Fruit fly (Drosophila melanogaster) whole organism, embryonic: ENCODE measurements around the gene CG31029.

Experiments
- ATbp ChIP-seq: fragments of 200-800 bp; sonication (Bioruptor generic); optimal IDR thresholded peaks from 2 replicates; lab custom pipeline; 2017; ENCODE audit warnings: missing biosample characterization, mild to moderate bottlenecking, missing genetic modification characterization, missing genetic modification reagents
- Atf6 ChIP-seq: fragments of 200-800 bp; sonication (Bioruptor generic); IDR thresholded peaks from 2 replicates; pipeline ENCODE4 v1.3.6; 2022; ENCODE audit warnings: missing biosample characterization, missing genetic modification characterization
- Bgb ChIP-seq: fragments of 200-800 bp; sonication (Bioruptor generic); IDR thresholded peaks from 2 replicates; pipeline ENCODE4 v1.3.6; 2022; ENCODE audit warnings: missing biosample characterization, missing genetic modification characterization; ENCODE audit not compliant: partially characterized antibody
- Blimp-1 ChIP-seq: fragments of 200-800 bp; sonication (Bioruptor generic); optimal IDR thresholded peaks from 3 replicates; lab custom pipeline; 2018; ENCODE audit warnings: missing biosample characterization, missing genetic modification characterization, mild to moderate bottlenecking, moderate library complexity, missing genetic modification reagents
- CG11398 ChIP-seq: fragments of 200-800 bp; sonication (Bioruptor generic); optimal IDR thresholded peaks from 2 replicates; lab custom pipeline; 2016; ENCODE audit warnings: missing biosample characterization, missing genetic modification characterization
- CG11456 ChIP-seq: fragments of 200-800 bp; sonication (Bioruptor generic); IDR thresholded peaks from 3 replicates; pipeline ENCODE4 v1.3.6; 2022; ENCODE audit warnings: missing biosample characterization, missing genetic modification characterization
- CG13775 ChIP-seq: fragments of 200-800 bp; sonication (Bioruptor generic); optimal IDR thresholded peaks from 3 replicates; lab custom pipeline; 2017; ENCODE audit warnings: missing biosample characterization, mild to moderate bottlenecking, missing genetic modification characterization
- CG17361 ChIP-seq: fragments of 200-800 bp; sonication (Bioruptor generic); IDR thresholded peaks from 3 replicates; pipeline ENCODE4 v1.3.6; 2022; ENCODE audit warnings: missing biosample characterization, missing genetic modification characterization
- CG17612 ChIP-seq: fragments of 200-800 bp; sonication (Bioruptor generic); IDR thresholded peaks from 2 replicates; pipeline ENCODE4 v1.3.6; 2022; ENCODE audit warnings: missing biosample characterization, missing genetic modification characterization
- CG2199 ChIP-seq: fragments of 200-800 bp; sonication (Bioruptor generic); IDR thresholded peaks from 3 replicates; pipeline ENCODE4 v1.3.6; 2022; ENCODE audit warnings: missing biosample characterization, missing genetic modification characterization
- CG2712 ChIP-seq: fragments of 200-800 bp; optimal IDR thresholded peaks from 3 replicates; lab custom pipeline; 2019; ENCODE audit warnings: missing biosample characterization, mild to moderate bottlenecking, missing genetic modification characterization, moderate library complexity
- CG3726 ChIP-seq: fragments of 200-800 bp; sonication (Bioruptor generic); IDR thresholded peaks from 3 replicates; pipeline ENCODE4, ENCODE4 v1.3.6; 2022; ENCODE audit warnings: missing biosample characterization, missing genetic modification characterization
- CG6689 ChIP-seq: fragments of 200-800 bp; sonication (Bioruptor generic); IDR thresholded peaks from 2 replicates; pipeline ENCODE4 v1.3.6; 2022; ENCODE audit warnings: missing biosample characterization, missing genetic modification characterization
- CG6791 ChIP-seq: fragments of 200-800 bp; sonication (Bioruptor generic); IDR thresholded peaks from 3 replicates; pipeline ENCODE4 v1.3.6; 2022; ENCODE audit warnings: missing biosample characterization, missing genetic modification characterization; ENCODE audit not compliant: partially characterized antibody
- CG8290 ChIP-seq, 3 experiments: fragments of 200-800 bp; sonication (Bioruptor generic); optimal IDR thresholded peaks; 2 replicates each; lab custom pipeline; 2016 to 2019; ENCODE audit warnings: missing biosample characterization in 3 of 3, missing genetic modification characterization in 3 of 3, mild to moderate bottlenecking in 2 of 3, moderate library complexity in 1 of 3
- CG8388 ChIP-seq: fragments of 200-800 bp; sonication (Bioruptor generic); optimal IDR thresholded peaks from 2 replicates; lab custom pipeline; 2019; ENCODE audit warnings: missing biosample characterization, mild to moderate bottlenecking, missing genetic modification characterization, moderate library complexity
- CG8478 ChIP-seq: fragments of >200 bp; optimal IDR thresholded peaks from 2 replicates; lab custom pipeline; 2018
- CG9609 ChIP-seq: fragments of 200-800 bp; sonication (Bioruptor generic); optimal IDR thresholded peaks from 3 replicates; lab custom pipeline; 2016; ENCODE audit warnings: missing biosample characterization, missing genetic modification characterization
- CTCF ChIP-seq: fragments of 200-800 bp; sonication (Bioruptor generic); optimal IDR thresholded peaks from 2 replicates; lab custom pipeline; 2017; ENCODE audit warnings: missing biosample characterization, mild to moderate bottlenecking, missing genetic modification characterization, moderate library complexity
- Dll ChIP-seq: fragments of 200-800 bp; sonication (Bioruptor generic); IDR thresholded peaks from 4 replicates; pipeline ENCODE4 v1.3.6; 2022; ENCODE audit warnings: missing biosample characterization, missing genetic modification characterization; ENCODE audit not compliant: partially characterized antibody
- Ets65A ChIP-seq: fragments of 200-800 bp; sonication (Bioruptor generic); peaks from one replicate; lab custom pipeline; 2016; ENCODE audit warnings: missing biosample characterization, missing genetic modification characterization
- Fer2 ChIP-seq: fragments of 200-800 bp; sonication (Bioruptor generic); optimal IDR thresholded peaks from 2 replicates; lab custom pipeline; 2018; ENCODE audit warnings: missing biosample characterization, mild to moderate bottlenecking, missing genetic modification characterization, moderate library complexity
- HLH4C ChIP-seq: fragments of 200-800 bp; sonication (Bioruptor generic); IDR thresholded peaks from 3 replicates; pipeline ENCODE4 v1.3.6; 2022; ENCODE audit warnings: missing biosample characterization, missing genetic modification characterization; ENCODE audit not compliant: partially characterized antibody
- Mad ChIP-seq: fragments of 200-800 bp; sonication (Bioruptor generic); optimal IDR thresholded peaks from 2 replicates; lab custom pipeline; 2016; ENCODE audit warnings: missing biosample characterization, missing genetic modification characterization
- NfI ChIP-seq: fragments of 200-800 bp; sonication (Bioruptor generic); optimal IDR thresholded peaks from 3 replicates; lab custom pipeline; 2018; ENCODE audit warnings: missing biosample characterization, mild to moderate bottlenecking, missing genetic modification characterization, moderate library complexity
- Oli ChIP-seq: fragments of 200-800 bp; sonication (Bioruptor generic); optimal IDR thresholded peaks from 2 replicates; lab custom pipeline; 2018; ENCODE audit warnings: missing biosample characterization, mild to moderate bottlenecking, missing genetic modification characterization, moderate library complexity
- Pdp1 ChIP-seq, 2 experiments: fragments of 200-800 bp; sonication (Bioruptor generic); optimal IDR thresholded peaks; 3 replicates each; lab custom pipeline; 2016; ENCODE audit warnings: missing biosample characterization in 2 of 2, missing genetic modification characterization in 2 of 2, mild to moderate bottlenecking in 1 of 2, moderate library complexity in 1 of 2
- Rfx ChIP-seq: fragments of 200-800 bp; sonication (Bioruptor generic); IDR thresholded peaks from 2 replicates; pipeline ENCODE4 v1.3.6; 2022; ENCODE audit warnings: missing biosample characterization, missing genetic modification characterization
- Trl ChIP-seq, 3 experiments: fragments of >200 bp in 2 of 3; fragments of 200-800 bp in 1 of 3; sonication (Bioruptor generic) in 1 of 3; optimal IDR thresholded peaks; 2 replicates in 1 of 3; 3 replicates in 2 of 3; lab custom pipeline; 2016 to 2017; ENCODE audit warnings: missing biosample characterization in 1 of 3, missing genetic modification characterization in 1 of 3
- cg ChIP-seq: fragments of 200-800 bp; sonication (Bioruptor generic); optimal IDR thresholded peaks from 3 replicates; lab custom pipeline; 2019; ENCODE audit warnings: missing biosample characterization, mild to moderate bottlenecking, missing genetic modification characterization, moderate library complexity
- chinmo ChIP-seq: fragments of 200-800 bp; sonication (Bioruptor generic); IDR thresholded peaks from 4 replicates; pipeline ENCODE4 v1.3.6; 2022; ENCODE audit warnings: missing biosample characterization, missing genetic modification characterization; ENCODE audit not compliant: partially characterized antibody
- chn ChIP-seq: fragments of 200-800 bp; sonication (Bioruptor generic); optimal IDR thresholded peaks from 2 replicates; lab custom pipeline; 2016; ENCODE audit warnings: missing biosample characterization, missing genetic modification characterization
- crp ChIP-seq, 2 experiments: fragments of 200-800 bp; sonication (Bioruptor generic); optimal IDR thresholded peaks; 2 replicates in 1 of 2; 3 replicates in 1 of 2; lab custom pipeline; 2017; ENCODE audit warnings: missing biosample characterization in 2 of 2, missing genetic modification characterization in 2 of 2, mild to moderate bottlenecking in 1 of 2, moderate library complexity in 1 of 2
- disco-r ChIP-seq: fragments of 200-800 bp; sonication (Bioruptor generic); optimal IDR thresholded peaks from 2 replicates; lab custom pipeline; 2016; ENCODE audit warnings: missing biosample characterization, missing genetic modification characterization
- esg ChIP-seq: fragments of 200-800 bp; sonication (Bioruptor generic); conservative IDR thresholded peaks from 2 replicates; pipeline ENCODE4 v1.3.6; 2022; ENCODE audit warnings: missing biosample characterization, missing genetic modification characterization
- ewg ChIP-seq: fragments of 200-800 bp; sonication (Bioruptor generic); optimal IDR thresholded peaks from 3 replicates; lab custom pipeline; 2017; ENCODE audit warnings: mild to moderate bottlenecking, missing biosample characterization, missing genetic modification reagents, missing genetic modification characterization
- fd64A ChIP-seq: fragments of 200-800 bp; sonication (Bioruptor generic); optimal IDR thresholded peaks from 3 replicates; lab custom pipeline; 2018; ENCODE audit warnings: missing biosample characterization, mild to moderate bottlenecking, missing genetic modification characterization
- ind ChIP-seq: fragments of 200-800 bp; sonication (Bioruptor generic); optimal IDR thresholded peaks from 3 replicates; lab custom pipeline; 2016; ENCODE audit warnings: missing biosample characterization, missing genetic modification characterization
- lov ChIP-seq, 2 experiments: fragments of 200-800 bp in 1 of 2; fragments of >200 bp in 1 of 2; sonication (Bioruptor generic) in 1 of 2; IDR thresholded peaks in 1 of 2; optimal IDR thresholded peaks in 1 of 2; 2 replicates in 1 of 2; 3 replicates in 1 of 2; pipeline versions ENCODE4 v1.3.6 to Lab custom; 2017 to 2022; ENCODE audit warnings: missing biosample characterization in 1 of 2, missing genetic modification characterization in 1 of 2
- nom ChIP-seq: fragments of 200-800 bp; sonication (Bioruptor generic); optimal IDR thresholded peaks from 2 replicates; lab custom pipeline; 2017; ENCODE audit warnings: missing biosample characterization, missing genetic modification characterization, mild to moderate bottlenecking, moderate library complexity, missing genetic modification reagents
- pho ChIP-seq: fragments of 200-800 bp; sonication (Bioruptor generic); optimal IDR thresholded peaks from 2 replicates; lab custom pipeline; 2016; ENCODE audit warnings: missing biosample characterization, missing genetic modification characterization
- scrt ChIP-seq: fragments of 200-800 bp; sonication (Bioruptor generic); optimal IDR thresholded peaks from 2 replicates; lab custom pipeline; 2018; ENCODE audit warnings: missing biosample characterization, mild to moderate bottlenecking, missing genetic modification characterization, moderate library complexity
- sd ChIP-seq: fragments of 200-800 bp; sonication (Bioruptor generic); optimal IDR thresholded peaks from 3 replicates; lab custom pipeline; 2018; ENCODE audit warnings: missing biosample characterization, mild to moderate bottlenecking, missing genetic modification characterization, moderate library complexity
- tgo ChIP-seq: fragments of 200-800 bp; sonication (Bioruptor generic); IDR thresholded peaks from 3 replicates; pipeline ENCODE4 v1.3.6; 2022; ENCODE audit warnings: missing biosample characterization, missing genetic modification characterization
- tll ChIP-seq, 2 experiments: fragments of 200-800 bp in 1 of 2; fragments of >200 bp in 1 of 2; sonication (Bioruptor generic) in 1 of 2; optimal IDR thresholded peaks; 2 replicates each; lab custom pipeline; 2017 to 2019; ENCODE audit warnings: missing biosample characterization in 2 of 2, missing genetic modification characterization in 2 of 2, mild to moderate bottlenecking in 1 of 2, moderate library complexity in 1 of 2
- ttk ChIP-seq: fragments of 200-800 bp; sonication (Bioruptor generic); IDR thresholded peaks from 2 replicates; pipeline ENCODE4 v2.1.2; 2022; ENCODE audit warnings: missing biosample characterization, missing genetic modification characterization
- yki ChIP-seq: fragments of >200 bp; optimal IDR thresholded peaks from 3 replicates; lab custom pipeline; 2018
- z ChIP-seq: fragments of 200-800 bp; sonication (Bioruptor generic); IDR thresholded peaks from 3 replicates; pipeline ENCODE4 v1.3.6; 2022; ENCODE audit warnings: missing biosample characterization, missing genetic modification characterization

Gene CG31029

DNA sequence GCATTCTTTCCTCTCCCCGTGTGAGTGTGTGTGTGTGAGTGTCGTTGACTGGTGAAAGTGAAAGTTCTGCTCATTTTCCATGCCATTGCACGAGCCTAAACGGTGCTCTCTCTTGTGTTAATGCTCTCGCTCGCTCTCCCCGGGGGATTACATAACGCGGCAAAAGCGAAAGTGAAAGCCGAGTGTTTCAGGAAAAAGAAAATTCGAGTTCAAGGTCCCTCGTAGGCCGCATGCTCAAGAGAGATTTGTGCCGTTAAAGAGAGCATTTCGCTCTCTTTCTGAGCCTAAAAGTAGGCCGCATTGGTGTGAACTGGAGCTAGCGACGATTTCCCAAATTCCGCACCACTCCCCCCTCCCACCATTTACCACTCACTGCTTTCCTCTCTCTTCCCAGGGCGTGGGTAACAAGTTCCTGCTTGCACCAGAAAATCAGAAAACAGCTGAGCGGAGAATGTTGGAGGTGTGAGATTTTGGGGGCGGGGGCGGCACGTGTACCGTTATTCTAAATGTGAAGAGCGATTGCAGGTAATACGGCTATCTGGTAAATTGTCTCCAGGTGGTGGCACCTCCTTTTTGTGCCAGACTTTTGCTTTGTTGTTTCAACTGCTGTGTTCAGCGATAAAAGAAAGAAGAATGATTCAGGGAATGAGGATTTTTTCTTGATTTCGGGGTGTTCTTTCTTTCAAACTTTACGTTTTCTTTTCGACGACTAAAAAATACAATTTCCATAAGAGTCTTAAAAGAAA is 41.8 kb downstream of the CG31029 start:
- TF ChIP-seq CG8290 (GFP tag; optimal IDR thresholded peaks at IDR 0.05; lab: Kevin White, UChicago) = no peak
- peak in 1 of 2 experiments; percentile 25 for TF ChIP-seq CG8290 (tag; optimal IDR thresholded peaks at IDR 0.05; lab: Kevin White, UChicago)
- TF ChIP-seq CG17361 (GFP tag; lab: Robert Waterston, UW) = no peak
- TF ChIP-seq ttk (GFP tag; lab: Robert Waterston, UW) = no peak
- TF ChIP-seq CG2712 (tag; lab: Kevin White, UChicago) = no peak
- TF ChIP-seq tll (GFP tag; optimal IDR thresholded peaks at IDR 0.05; lab: Kevin White, UChicago) = no peak
- TF ChIP-seq sd = peak; percentile 53
- peak; percentile 29; the same call in 1 of the 2 replicates for TF ChIP-seq Bgb
- peak; percentile 29 for TF ChIP-seq yki
- no peak for TF ChIP-seq ATbp (GFP tag; lab: Kevin White, UChicago)
- 0 out of 3 replicates have a peak, but pooled peaks have one; percentile 40 for TF ChIP-seq CG6791
- TF ChIP-seq Fer2 (tag; lab: Kevin White, UChicago) = no peak
- TF ChIP-seq fd64A = no peak
- TF ChIP-seq crp (GFP tag; optimal IDR thresholded peaks at IDR 0.05; lab: Kevin White, UChicago) = peak in 1 of 2 experiments; percentile 41
- no peak for TF ChIP-seq CG8388
- no peak for TF ChIP-seq CG13775 (GFP tag; lab: Kevin White, UChicago)
- peak; percentile 90 for TF ChIP-seq z (GFP tag; lab: Robert Waterston, UW)
- TF ChIP-seq Dll = no peak
- no peak for TF ChIP-seq CG2199 (GFP tag; lab: Robert Waterston, UW)
- TF ChIP-seq disco-r (GFP tag; lab: Kevin White, UChicago) = no peak
- peak; percentile 32 for TF ChIP-seq nom
- TF ChIP-seq cg (GFP tag; lab: Kevin White, UChicago) = peak; percentile 12
- TF ChIP-seq CG11456 = no peak
- no peak for TF ChIP-seq CG11398 (GFP tag; lab: Kevin White, UChicago)
- peak; percentile 65 to 83 for TF ChIP-seq Trl (optimal IDR thresholded peaks at IDR 0.05; lab: Kevin White, UChicago)
- TF ChIP-seq Trl (GFP tag; optimal IDR thresholded peaks at IDR 0.05; lab: Kevin White, UChicago) = no peak
- no peak for TF ChIP-seq esg
- TF ChIP-seq CG9609 (GFP tag; lab: Kevin White, UChicago) = no peak
- no peak for TF ChIP-seq NfI
- TF ChIP-seq lov (optimal IDR thresholded peaks at IDR 0.05; lab: Kevin White, UChicago) = no peak
- TF ChIP-seq lov (GFP tag; IDR thresholded peaks at IDR 0.05; lab: Robert Waterston, UW) = no peak
- TF ChIP-seq CG17612 (GFP tag; lab: Robert Waterston, UW) = no peak
- peak; percentile 94 for TF ChIP-seq Blimp-1 (GFP tag; lab: Kevin White, UChicago)
- peak; percentile 43 for TF ChIP-seq Ets65A (GFP tag; lab: Kevin White, UChicago)
- peak; percentile 70 for TF ChIP-seq CTCF
- TF ChIP-seq HLH4C = peak; percentile 27; the same call in 1 of the 3 replicates
- TF ChIP-seq Mad (GFP tag; lab: Kevin White, UChicago) = no peak
- no peak for TF ChIP-seq CG8478 (lab: Kevin White, UChicago)
- no peak for TF ChIP-seq tgo (GFP tag; lab: Robert Waterston, UW)
- no peak for TF ChIP-seq Oli (tag; lab: Kevin White, UChicago)
- TF ChIP-seq ind (GFP tag; lab: Kevin White, UChicago) = no peak
- TF ChIP-seq ewg (GFP tag; lab: Kevin White, UChicago) = peak; percentile 46
- no peak for TF ChIP-seq chinmo (GFP tag; lab: Robert Waterston, UW)
- TF ChIP-seq scrt = peak; percentile 26
- no peak for TF ChIP-seq Atf6 (GFP tag; lab: Robert Waterston, UW)
- TF ChIP-seq Rfx = 0 out of 2 replicates have a peak, but pooled peaks have one; percentile 19
- no peak for TF ChIP-seq CG3726
- TF ChIP-seq CG6689 (GFP tag; lab: Robert Waterston, UW) = no peak
- TF ChIP-seq chn (GFP tag; lab: Kevin White, UChicago) = no peak
- no peak for TF ChIP-seq pho (GFP tag; lab: Kevin White, UChicago)
- TF ChIP-seq Pdp1 (GFP tag; optimal IDR thresholded peaks at IDR 0.05; lab: Kevin White, UChicago) = peak in 1 of 2 experiments; percentile 90
